Fruit fly (Drosophila melanogaster) whole organism, prepupa: ENCODE measurements around the gene ac.

Experiments
- Blimp-1 ChIP-seq: fragments of 200-800 bp; sonication (Bioruptor generic); optimal IDR thresholded peaks from 3 replicates; lab custom pipeline; 2017; ENCODE audit warnings: missing biosample characterization, missing genetic modification characterization, mild to moderate bottlenecking, moderate library complexity, missing genetic modification reagents
- CG10669 ChIP-seq: fragments of 200-800 bp; sonication (Bioruptor generic); optimal IDR thresholded peaks from 3 replicates; lab custom pipeline; 2018; ENCODE audit warnings: missing biosample characterization, mild to moderate bottlenecking, missing genetic modification characterization, moderate library complexity
- CG11762 ChIP-seq: fragments of 200-800 bp; sonication (Bioruptor generic); optimal IDR thresholded peaks from 3 replicates; lab custom pipeline; 2016; ENCODE audit warnings: missing biosample characterization, missing genetic modification characterization; ENCODE audit not compliant: insufficient read depth
- CG15336 ChIP-seq: fragments of 200-800 bp; sonication (Bioruptor generic); IDR thresholded peaks from 2 replicates; pipeline ENCODE4 v1.3.6; 2022; ENCODE audit warnings: missing biosample characterization, missing genetic modification characterization
- CG1621 ChIP-seq: fragments of 200-800 bp; sonication (Bioruptor generic); optimal IDR thresholded peaks from 3 replicates; lab custom pipeline; 2018; ENCODE audit warnings: missing biosample characterization, mild to moderate bottlenecking, missing genetic modification characterization
- CG16779 ChIP-seq: fragments of 200-800 bp; sonication (Bioruptor generic); optimal IDR thresholded peaks from 3 replicates; lab custom pipeline; 2017; ENCODE audit warnings: missing biosample characterization, mild to moderate bottlenecking, missing genetic modification characterization
- CG31627 ChIP-seq: fragments of 200-800 bp; sonication (Bioruptor generic); optimal IDR thresholded peaks from 3 replicates; lab custom pipeline; 2016; ENCODE audit warnings: missing biosample characterization, missing genetic modification characterization
- CG32006 ChIP-seq: fragments of 200-800 bp; sonication (Bioruptor generic); optimal IDR thresholded peaks from 3 replicates; lab custom pipeline; 2017; ENCODE audit warnings: missing biosample characterization, mild to moderate bottlenecking, missing genetic modification characterization
- CG34406 ChIP-seq: fragments of 200-800 bp; sonication (Bioruptor generic); optimal IDR thresholded peaks from 3 replicates; lab custom pipeline; 2016; ENCODE audit warnings: missing biosample characterization, missing genetic modification characterization
- CG3919 ChIP-seq: fragments of 200-800 bp; sonication (Bioruptor generic); optimal IDR thresholded peaks from 3 replicates; lab custom pipeline; 2016; ENCODE audit warnings: missing biosample characterization, missing genetic modification characterization
- CG4318 ChIP-seq: fragments of 200-800 bp; sonication (Bioruptor generic); optimal IDR thresholded peaks from 3 replicates; lab custom pipeline; 2017; ENCODE audit warnings: missing biosample characterization, mild to moderate bottlenecking, missing genetic modification characterization
- CG6163 ChIP-seq: fragments of 200-800 bp; sonication (Bioruptor generic); IDR thresholded peaks from 3 replicates; pipeline ENCODE4 v1.3.6; 2022; ENCODE audit warnings: missing biosample characterization, missing genetic modification characterization
- CG6276 ChIP-seq: fragments of 200-800 bp; sonication (Bioruptor generic); optimal IDR thresholded peaks from 2 replicates; lab custom pipeline; 2017; ENCODE audit warnings: missing biosample characterization, mild to moderate bottlenecking, missing genetic modification characterization
- CG6792 ChIP-seq: fragments of 200-800 bp; sonication (Bioruptor generic); optimal IDR thresholded peaks from 3 replicates; lab custom pipeline; 2016; ENCODE audit warnings: missing biosample characterization, missing genetic modification characterization
- CG6808 ChIP-seq: fragments of 200-800 bp; sonication (Bioruptor generic); optimal IDR thresholded peaks from 3 replicates; lab custom pipeline; 2017; ENCODE audit warnings: missing biosample characterization, missing genetic modification characterization, mild to moderate bottlenecking, moderate library complexity, missing genetic modification reagents
- CG6854 ChIP-seq: fragments of 200-800 bp; sonication (Bioruptor generic); optimal IDR thresholded peaks from 2 replicates; lab custom pipeline; 2017; ENCODE audit warnings: missing biosample characterization, mild to moderate bottlenecking, missing genetic modification characterization
- CG7368 ChIP-seq: fragments of 200-800 bp; sonication (Bioruptor generic); optimal IDR thresholded peaks from 3 replicates; lab custom pipeline; 2016; ENCODE audit warnings: missing biosample characterization, missing genetic modification characterization
- CG8319 ChIP-seq: fragments of 200-800 bp; sonication (Bioruptor generic); optimal IDR thresholded peaks from 3 replicates; lab custom pipeline; 2016; ENCODE audit warnings: missing biosample characterization, missing genetic modification characterization
- CG8632 ChIP-seq: fragments of 200-800 bp; sonication (Bioruptor generic); optimal IDR thresholded peaks from 3 replicates; lab custom pipeline; 2016; ENCODE audit warnings: missing biosample characterization, missing genetic modification characterization
- CG9139 ChIP-seq: fragments of 200-800 bp; sonication (Bioruptor generic); optimal IDR thresholded peaks from 3 replicates; lab custom pipeline; 2017; ENCODE audit warnings: missing biosample characterization, mild to moderate bottlenecking, missing genetic modification characterization
- Eip75B ChIP-seq: fragments of 200-800 bp; sonication (Bioruptor generic); optimal IDR thresholded peaks from 3 replicates; lab custom pipeline; 2016; ENCODE audit warnings: missing biosample characterization, missing genetic modification characterization
- Eip78C ChIP-seq: fragments of 200-800 bp; sonication (Bioruptor generic); peaks from one replicate; lab custom pipeline; 2016; ENCODE audit warnings: missing biosample characterization, missing genetic modification characterization
- Eip93F ChIP-seq: fragments of 200-800 bp; sonication (Bioruptor generic); optimal IDR thresholded peaks from 2 replicates; lab custom pipeline; 2016; ENCODE audit warnings: missing biosample characterization, mild to moderate bottlenecking, missing genetic modification characterization
- Ets21C ChIP-seq: fragments of 200-800 bp; sonication (Bioruptor generic); optimal IDR thresholded peaks from 3 replicates; lab custom pipeline; 2016; ENCODE audit warnings: missing biosample characterization, missing genetic modification characterization
- Ets96B ChIP-seq: fragments of 200-800 bp; optimal IDR thresholded peaks from 2 replicates; lab custom pipeline; 2019; ENCODE audit warnings: missing biosample characterization, mild to moderate bottlenecking, missing genetic modification characterization, moderate library complexity
- Gug ChIP-seq: fragments of 200-800 bp; sonication (Bioruptor generic); IDR thresholded peaks from 2 replicates; pipeline ENCODE4 v1.3.6; 2022; ENCODE audit warnings: missing biosample characterization, missing genetic modification characterization
- Hr38 ChIP-seq: sonication (Bioruptor generic); optimal IDR thresholded peaks from 2 replicates; lab custom pipeline; 2016; ENCODE audit warnings: missing biosample characterization, missing genetic modification characterization
- Hr39 ChIP-seq: fragments of 200-800 bp; sonication (Bioruptor generic); optimal IDR thresholded peaks from 2 replicates; lab custom pipeline; 2016; ENCODE audit warnings: missing biosample characterization, missing genetic modification characterization
- Hr4 ChIP-seq: fragments of 200-800 bp; sonication (Bioruptor generic); optimal IDR thresholded peaks from 3 replicates; lab custom pipeline; 2016; ENCODE audit warnings: missing biosample characterization, missing genetic modification characterization
- Met ChIP-seq: fragments of 200-800 bp; sonication (Bioruptor generic); optimal IDR thresholded peaks from 3 replicates; lab custom pipeline; 2016; ENCODE audit warnings: missing biosample characterization, missing genetic modification characterization
- OdsH ChIP-seq: fragments of 200-800 bp; sonication (Bioruptor generic); optimal IDR thresholded peaks from 3 replicates; lab custom pipeline; 2016; ENCODE audit warnings: missing biosample characterization, missing genetic modification characterization
- Sox102F ChIP-seq: fragments of 200-800 bp; sonication (Bioruptor generic); optimal IDR thresholded peaks from 2 replicates; lab custom pipeline; 2016; ENCODE audit warnings: missing biosample characterization, mild to moderate bottlenecking, missing genetic modification characterization
- Sox14 ChIP-seq: fragments of 200-800 bp; sonication (Bioruptor generic); optimal IDR thresholded peaks from 3 replicates; lab custom pipeline; 2016; ENCODE audit warnings: missing biosample characterization, missing genetic modification characterization
- achi ChIP-seq: fragments of 200-800 bp; sonication (Bioruptor generic); optimal IDR thresholded peaks from 3 replicates; lab custom pipeline; 2016; ENCODE audit warnings: missing biosample characterization, missing genetic modification characterization
- acj6 ChIP-seq: fragments of 200-800 bp; sonication (Bioruptor generic); optimal IDR thresholded peaks from 3 replicates; lab custom pipeline; 2016; ENCODE audit warnings: missing biosample characterization, missing genetic modification characterization
- dac ChIP-seq: fragments of 200-800 bp; sonication (Bioruptor generic); optimal IDR thresholded peaks from 2 replicates; lab custom pipeline; 2017; ENCODE audit warnings: missing biosample characterization, mild to moderate bottlenecking, missing genetic modification characterization
- dsx ChIP-seq: fragments of 200-800 bp; optimal IDR thresholded peaks from 3 replicates; lab custom pipeline; 2019; ENCODE audit warnings: missing biosample characterization, mild to moderate bottlenecking, missing genetic modification characterization, moderate library complexity; ENCODE audit not compliant: poor library complexity, severe bottlenecking
- eg ChIP-seq: fragments of 200-800 bp; sonication (Bioruptor generic); IDR thresholded peaks from 3 replicates; pipeline ENCODE4 v1.3.6; 2022; ENCODE audit warnings: missing biosample characterization, missing genetic modification characterization
- fd59A ChIP-seq: fragments of 200-800 bp; sonication (Bioruptor generic); optimal IDR thresholded peaks from 2 replicates; lab custom pipeline; 2017; ENCODE audit warnings: missing biosample characterization, mild to moderate bottlenecking, missing genetic modification characterization, missing genetic modification reagents
- fd85E ChIP-seq: fragments of 200-800 bp; sonication (Bioruptor generic); optimal IDR thresholded peaks from 3 replicates; lab custom pipeline; 2016; ENCODE audit warnings: missing biosample characterization, missing genetic modification characterization
- fkh ChIP-seq: fragments of 200-800 bp; sonication (Bioruptor generic); optimal IDR thresholded peaks from 3 replicates; lab custom pipeline; 2017; ENCODE audit warnings: missing biosample characterization, mild to moderate bottlenecking, missing genetic modification characterization, moderate library complexity
- lz ChIP-seq: fragments of 200-800 bp; sonication (Bioruptor generic); optimal IDR thresholded peaks from 3 replicates; lab custom pipeline; 2016; ENCODE audit warnings: missing biosample characterization, missing genetic modification characterization
- net ChIP-seq: fragments of 200-800 bp; sonication (Bioruptor generic); optimal IDR thresholded peaks from 3 replicates; lab custom pipeline; 2016; ENCODE audit warnings: missing biosample characterization, missing genetic modification characterization
- pdm3 ChIP-seq: fragments of 200-800 bp; sonication (Bioruptor generic); optimal IDR thresholded peaks from 3 replicates; lab custom pipeline; 2016; ENCODE audit warnings: missing biosample characterization, missing genetic modification characterization
- salr ChIP-seq, 2 experiments: fragments of 200-800 bp; sonication (Bioruptor generic); optimal IDR thresholded peaks; 3 replicates each; lab custom pipeline; 2016 to 2018; ENCODE audit warnings: missing biosample characterization in 2 of 2, missing genetic modification characterization in 2 of 2, mild to moderate bottlenecking in 1 of 2
- spab ChIP-seq: fragments of 200-800 bp; sonication (Bioruptor generic); optimal IDR thresholded peaks from 2 replicates; lab custom pipeline; 2017; ENCODE audit warnings: missing biosample characterization, mild to moderate bottlenecking, missing genetic modification characterization, missing genetic modification reagents
- ss ChIP-seq, 2 experiments: fragments of 200-800 bp; sonication (Bioruptor generic); optimal IDR thresholded peaks; 2 replicates in 1 of 2; 3 replicates in 1 of 2; lab custom pipeline; 2017 to 2018; ENCODE audit warnings: mild to moderate bottlenecking in 2 of 2, missing biosample characterization in 2 of 2, missing genetic modification characterization in 2 of 2, moderate library complexity in 1 of 2
- svp ChIP-seq: fragments of 200-800 bp; sonication (Bioruptor generic); peaks from one replicate; lab custom pipeline; 2016; ENCODE audit warnings: missing biosample characterization, missing genetic modification characterization
- topi ChIP-seq: fragments of 200-800 bp; sonication (Bioruptor generic); optimal IDR thresholded peaks from 3 replicates; lab custom pipeline; 2016; ENCODE audit warnings: missing biosample characterization, missing genetic modification characterization
- vri ChIP-seq: fragments of 200-800 bp; sonication (Bioruptor generic); optimal IDR thresholded peaks from 3 replicates; lab custom pipeline; 2016; ENCODE audit warnings: missing biosample characterization, mild to moderate bottlenecking, missing genetic modification characterization

Gene ac

dm6 chrX:356232-356631 is 13.6 kb upstream of the ac start, which contains the start of gene y:
Gene y, plus strand, starts transcription at chrX:356509.
- TF ChIP-seq CG6792 (GFP tag; lab: Kevin White, UChicago) (no peak), Eip78C (GFP tag; lab: Kevin White, UChicago) (peak; percentile 43)

- TF ChIP-seq spab (peak; percentile 52), Eip75B (GFP tag; lab: Kevin White, UChicago) (peak; percentile 23), Sox14 (GFP tag; lab: Kevin White, UChicago) (peak; percentile 19), eg (GFP tag; lab: Robert Waterston, UW) (peak; percentile 84), topi (GFP tag; lab: Kevin White, UChicago) (peak; percentile 33), CG9139 (peak; percentile 46), dsx (GFP tag; lab: Kevin White, UChicago) (peak; percentile 61), achi (GFP tag; lab: Kevin White, UChicago) (peak; percentile 35), svp (no peak), CG32006 (peak; percentile 75), CG4318 (GFP tag; lab: Kevin White, UChicago) (peak; percentile 18), Ets96B (tag; lab: Kevin White, UChicago) (peak; percentile 75), CG8319 (GFP tag; lab: Kevin White, UChicago) (no peak), pdm3 (peak; percentile 61), CG34406 (peak; percentile 39), Ets21C (no peak), acj6 (GFP tag; lab: Kevin White, UChicago) (peak; percentile 41), CG15336 (peak; percentile 35; the same call in 1 of the 2 replicates), CG6276 (peak; percentile 35), Hr38 (GFP tag; lab: Kevin White, UChicago) (no peak), CG3919 (GFP tag; lab: Kevin White, UChicago) (peak; percentile 8), net (peak; percentile 70), salr (GFP tag; optimal IDR thresholded peaks at IDR 0.05; lab: Kevin White, UChicago) (peak; percentile 34 to 82), fkh (GFP tag; lab: Kevin White, UChicago) (no peak), Gug (GFP tag; lab: Robert Waterston, UW) (peak; percentile 72), CG6854 (GFP tag; lab: Kevin White, UChicago) (peak; percentile 11), CG6163 (GFP tag; lab: Robert Waterston, UW) (peak; percentile 93), Met (GFP tag; lab: Kevin White, UChicago) (no peak), dac (GFP tag; lab: Kevin White, UChicago) (peak; percentile 85), CG7368 (GFP tag; lab: Kevin White, UChicago) (no peak), CG16779 (tag; lab: Kevin White, UChicago) (peak; percentile 51), CG8632 (GFP tag; lab: Kevin White, UChicago) (no peak), fd59A (GFP tag; lab: Kevin White, UChicago) (peak; percentile 31), Eip78C (GFP tag; lab: Kevin White, UChicago) (peak; percentile 50), OdsH (peak; percentile 32), CG1621 (tag; lab: Kevin White, UChicago) (peak; percentile 80), CG11762 (GFP tag; lab: Kevin White, UChicago) (peak; percentile 34), CG6808 (peak; percentile 35), CG31627 (GFP tag; lab: Kevin White, UChicago) (no peak), ss (GFP tag; optimal IDR thresholded peaks at IDR 0.05; lab: Kevin White, UChicago) (peak in 1 of 2 experiments; percentile 56), Blimp-1 (GFP tag; lab: Kevin White, UChicago) (no peak), Eip93F (GFP tag; lab: Kevin White, UChicago) (no peak), lz (GFP tag; lab: Kevin White, UChicago) (no peak), vri (GFP tag; lab: Kevin White, UChicago) (no peak), Hr39 (peak; percentile 26), fd85E (GFP tag; lab: Kevin White, UChicago) (no peak), Hr4 (GFP tag; lab: Kevin White, UChicago) (no peak), CG10669 (GFP tag; lab: Kevin White, UChicago) (peak; percentile 75), Sox102F (GFP tag; lab: Kevin White, UChicago) (peak; percentile 8)
Observed at dm6 chrX:361418-361817, 8.4 kb upstream of the ac start.
